Worm (Caenorhabditis elegans) whole organism, L3 larva: ENCODE measurements around the gene bed-3.

ENCODE experiments used
- ama-1 ChIP-seq: fragments of 150-350 bp; optimal IDR thresholded peaks from 2 replicates; lab custom pipeline; 2018
- skn-1 ChIP-seq: fragments of 150-350 bp; optimal IDR thresholded peaks from 2 replicates; lab custom pipeline; 2014; ENCODE audit warnings: missing biosample characterization, missing genetic modification characterization

DNA sequence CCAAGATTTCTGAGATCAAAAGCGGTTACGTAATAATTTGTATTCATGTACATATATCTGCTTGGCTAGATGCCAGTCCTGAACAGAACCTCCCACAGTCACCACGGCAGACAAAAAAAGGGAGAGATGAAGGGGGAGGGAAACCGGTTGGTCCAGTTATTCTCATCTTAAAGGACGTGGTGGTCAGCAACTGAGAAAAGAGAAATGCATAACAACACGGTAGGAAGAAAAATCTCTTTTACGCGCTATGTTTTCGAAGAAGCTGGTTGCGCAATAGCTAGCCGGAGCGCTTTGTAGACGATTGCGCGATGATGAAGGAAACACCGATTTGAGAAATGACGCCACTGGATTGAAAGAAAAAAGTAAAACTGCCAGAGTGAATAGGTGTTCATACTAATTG lies 1.7 kb downstream of the bed-3 start:
- TF ChIP-seq skn-1 (tag; lab: Kevin White, UChicago): no peak
- TF ChIP-seq ama-1: no peak
